ENCODE assay signal across 1 fruit fly cellular context in genomic region chr3L:12913609-12914266, dm6.
TF ChIP-seq lines count a peak whose summit lies in the region.

TSS of gene CG32115 (minus strand) at chr3L:12913646.

TF ChIP-seq in whole organism, embryonic, 481 proteins besides CTCF, POLR2A, EP300 and RAD21 (continued from another document):
- TF ChIP-seq gfzf (GFP tag; optimal IDR thresholded peaks at IDR 0.05; lab: Kevin White, UChicago) (no peak), abd-A (tag; optimal IDR thresholded peaks at IDR 0.05; lab: Kevin White, UChicago) (no peak), Ravus (GFP tag; IDR thresholded peaks at IDR 0.05; lab: Robert Waterston, UW) (peak; percentile 91), Sox100B (GFP tag; optimal IDR thresholded peaks at IDR 0.05; lab: Kevin White, UChicago) (peak; percentile 86), CG32767 (GFP tag; IDR thresholded peaks at IDR 0.05; lab: Robert Waterston, UW) (peak; percentile 91), sisA (GFP tag; IDR thresholded peaks at IDR 0.05; lab: Robert Waterston, UW) (peak; percentile 91), CG7963 (GFP tag; IDR thresholded peaks at IDR 0.05; lab: Robert Waterston, UW; ENCODE audit: partially characterized antibody) (no peak), gcm (GFP tag; optimal IDR thresholded peaks at IDR 0.05; lab: Kevin White, UChicago) (no peak), sna (GFP tag; IDR thresholded peaks at IDR 0.05; lab: Robert Waterston, UW; ENCODE audit: partially characterized antibody) (no peak), slbo (GFP tag; IDR thresholded peaks at IDR 0.05; lab: Robert Waterston, UW) (peak; percentile 98), ssp (GFP tag; IDR thresholded peaks at IDR 0.05; lab: Robert Waterston, UW) (peak; percentile 86), CG3726 (GFP tag; IDR thresholded peaks at IDR 0.05; lab: Robert Waterston, UW) (peak; percentile 90), emc (GFP tag; optimal IDR thresholded peaks at IDR 0.05; lab: Kevin White, UChicago) (peak; percentile 87), ems (GFP tag; optimal IDR thresholded peaks at IDR 0.05; lab: Kevin White, UChicago) (peak; percentile 90), HLH3B (GFP tag; IDR thresholded peaks at IDR 0.05; lab: Robert Waterston, UW) (peak; percentile 95), Neu2 (GFP tag; optimal IDR thresholded peaks at IDR 0.05; lab: Kevin White, UChicago; ENCODE audit: borderline replicate concordance) (peak; percentile 19), ap (GFP tag; IDR thresholded peaks at IDR 0.05; lab: Robert Waterston, UW) (peak; percentile 84), CG31441 (GFP tag; IDR thresholded peaks at IDR 0.05; lab: Robert Waterston, UW) (peak; percentile 92), dpn (GFP tag; optimal IDR thresholded peaks at IDR 0.05; lab: Kevin White, UChicago) (peak; percentile 94 to 96), knrl (GFP tag; IDR thresholded peaks at IDR 0.05; lab: Robert Waterston, UW; ENCODE audit: partially characterized antibody) (no peak), Dref (GFP tag; IDR thresholded peaks at IDR 0.05; lab: Robert Waterston, UW) (peak; percentile 24; the same call in 1 of the 2 replicates), CG3838 (GFP tag; optimal IDR thresholded peaks at IDR 0.05; lab: Kevin White, UChicago) (peak; percentile 86), CG30403 (GFP tag; optimal IDR thresholded peaks at IDR 0.05; lab: Kevin White, UChicago) (peak; percentile 95), C15 (GFP tag; IDR thresholded peaks at IDR 0.05; lab: Robert Waterston, UW) (peak; percentile 95), exex (tag; optimal IDR thresholded peaks at IDR 0.05; lab: Kevin White, UChicago) (peak; percentile 89), esg (GFP tag; conservative IDR thresholded peaks at IDR 0.05; lab: Robert Waterston, UW) (peak; percentile 91), CG17385 (GFP tag; optimal IDR thresholded peaks at IDR 0.05; lab: Kevin White, UChicago) (peak; percentile 90), slou (GFP tag; optimal IDR thresholded peaks at IDR 0.05; lab: Kevin White, UChicago) (peak; percentile 90), zfh2 (GFP tag; optimal IDR thresholded peaks at IDR 0.05; lab: Kevin White, UChicago) (peak; percentile 91), CG1529 (GFP tag; optimal IDR thresholded peaks at IDR 0.05; lab: Kevin White, UChicago) (peak; percentile 79), bcd (GFP tag; optimal IDR thresholded peaks at IDR 0.05; lab: Kevin White, UChicago) (peak; percentile 94), run (tag; optimal IDR thresholded peaks at IDR 0.05; lab: Kevin White, UChicago) (peak; percentile 81), CG16779 (GFP tag; IDR thresholded peaks at IDR 0.05; lab: Robert Waterston, UW) (peak; percentile 96), CG10959 (GFP tag; IDR thresholded peaks at IDR 0.05; lab: Robert Waterston, UW) (peak; percentile 64), pzg (GFP tag; optimal IDR thresholded peaks at IDR 0.05; lab: Kevin White, UChicago) (peak; percentile 22), H15 (GFP tag; IDR thresholded peaks at IDR 0.05; lab: Robert Waterston, UW) (peak; percentile 95), Eip74EF (GFP tag; optimal IDR thresholded peaks at IDR 0.05; lab: Kevin White, UChicago) (peak in 1 of 2 experiments; percentile 92), dysf (GFP tag; IDR thresholded peaks at IDR 0.05; lab: Robert Waterston, UW) (peak; percentile 98), maf-S (GFP tag; optimal IDR thresholded peaks at IDR 0.05; lab: Kevin White, UChicago) (peak; percentile 83), vnd (GFP tag; IDR thresholded peaks at IDR 0.05; lab: Robert Waterston, UW; ENCODE audit: partially characterized antibody) (no peak), pum (GFP tag; optimal IDR thresholded peaks at IDR 0.05; lab: Kevin White, UChicago) (peak; percentile 86), Aef1 (GFP tag; IDR thresholded peaks at IDR 0.05; lab: Robert Waterston, UW) (peak; percentile 93), CG13894 (tag; optimal IDR thresholded peaks at IDR 0.05; lab: Kevin White, UChicago) (peak; percentile 95), Dp (GFP tag; optimal IDR thresholded peaks at IDR 0.05; lab: Kevin White, UChicago) (no peak), Doc3 (GFP tag; IDR thresholded peaks at IDR 0.05; lab: Robert Waterston, UW; ENCODE audit: partially characterized antibody) (no peak), dimm (GFP tag; IDR thresholded peaks at IDR 0.05; lab: Robert Waterston, UW) (peak; percentile 73), NC2β (GFP tag; optimal IDR thresholded peaks at IDR 0.05; lab: Kevin White, UChicago) (peak; percentile 76), CG1024 (GFP tag; IDR thresholded peaks at IDR 0.05; lab: Robert Waterston, UW) (peak; percentile 86), fu2 (GFP tag; optimal IDR thresholded peaks at IDR 0.05; lab: Kevin White, UChicago) (peak; percentile 91), kay (GFP tag; optimal IDR thresholded peaks at IDR 0.05; lab: Kevin White, UChicago) (peak; percentile 91), CG31365 (tag; optimal IDR thresholded peaks at IDR 0.05; lab: Kevin White, UChicago) (peak; percentile 79), CG33213 (GFP tag; optimal IDR thresholded peaks at IDR 0.05; lab: Kevin White, UChicago) (peak; percentile 81), CG43689 (GFP tag; IDR thresholded peaks at IDR 0.05; lab: Robert Waterston, UW) (peak; percentile 82), twi (tag; optimal IDR thresholded peaks at IDR 0.05; lab: Kevin White, UChicago) (peak; percentile 86), CG5180 (GFP tag; optimal IDR thresholded peaks at IDR 0.05; lab: Kevin White, UChicago) (peak; percentile 64), Ssrp (tag; optimal IDR thresholded peaks at IDR 0.05; lab: Kevin White, UChicago) (no peak), CG7839 (tag; optimal IDR thresholded peaks at IDR 0.05; lab: Kevin White, UChicago) (peak; percentile 97), CG1832 (GFP tag; optimal IDR thresholded peaks at IDR 0.05; lab: Kevin White, UChicago) (no peak), CG4854 (GFP tag; optimal IDR thresholded peaks at IDR 0.05; lab: Kevin White, UChicago) (peak; percentile 88), CG11085 (GFP tag; IDR thresholded peaks at IDR 0.05; lab: Robert Waterston, UW) (peak; percentile 94), CG10267 (tag; optimal IDR thresholded peaks at IDR 0.05; lab: Kevin White, UChicago) (peak; percentile 83), CG34224 (GFP tag; IDR thresholded peaks at IDR 0.05; lab: Robert Waterston, UW; ENCODE audit: partially characterized antibody) (peak; percentile 50; the same call in 2 of the 3 replicates), MBD-R2 (GFP tag; IDR thresholded peaks at IDR 0.05; lab: Robert Waterston, UW) (peak; percentile 96), CG13287 (GFP tag; IDR thresholded peaks at IDR 0.05; lab: Robert Waterston, UW; ENCODE audit: partially characterized antibody) (peak; percentile 48), CG4360 (GFP tag; IDR thresholded peaks at IDR 0.05; lab: Robert Waterston, UW) (peak; percentile 48; the same call in 1 of the 2 replicates), CG11247 (GFP tag; IDR thresholded peaks at IDR 0.05; lab: Robert Waterston, UW) (peak; percentile 94), seq (GFP tag; IDR thresholded peaks at IDR 0.05; lab: Robert Waterston, UW) (peak; percentile 95), CG17328 (GFP tag; IDR thresholded peaks at IDR 0.05; lab: Robert Waterston, UW) (peak; percentile 91), CG2889 (GFP tag; IDR thresholded peaks at IDR 0.05; lab: Robert Waterston, UW) (peak; percentile 93), lov (optimal IDR thresholded peaks at IDR 0.05; lab: Kevin White, UChicago) (no peak), lov (GFP tag; IDR thresholded peaks at IDR 0.05; lab: Robert Waterston, UW) (peak; percentile 90), CG12155 (GFP tag; optimal IDR thresholded peaks at IDR 0.05; lab: Kevin White, UChicago) (peak; percentile 92), Mrtf (GFP tag; IDR thresholded peaks at IDR 0.05; lab: Robert Waterston, UW) (peak; percentile 93), Adf1 (GFP tag; IDR thresholded peaks at IDR 0.05; lab: Robert Waterston, UW) (peak; percentile 84), CG1792 (GFP tag; optimal IDR thresholded peaks at IDR 0.05; lab: Kevin White, UChicago) (peak; percentile 90), ac (GFP tag; optimal IDR thresholded peaks at IDR 0.05; lab: Kevin White, UChicago) (no peak), Pdp1 (GFP tag; optimal IDR thresholded peaks at IDR 0.05; lab: Kevin White, UChicago) (peak; percentile 92 to 95), CG3407 (GFP tag; optimal IDR thresholded peaks at IDR 0.05; lab: Kevin White, UChicago) (peak; percentile 73), scrt (GFP tag; optimal IDR thresholded peaks at IDR 0.05; lab: Kevin White, UChicago) (peak; percentile 89), CG2199 (GFP tag; IDR thresholded peaks at IDR 0.05; lab: Robert Waterston, UW) (no peak), CG4617 (GFP tag; optimal IDR thresholded peaks at IDR 0.05; lab: Kevin White, UChicago; ENCODE audit: borderline replicate concordance) (peak; percentile 70), Lpt (GFP tag; optimal IDR thresholded peaks at IDR 0.05; lab: Kevin White, UChicago) (no peak), CG18476 (GFP tag; optimal IDR thresholded peaks at IDR 0.05; lab: Kevin White, UChicago) (peak; percentile 85), CG6683 (GFP tag; optimal IDR thresholded peaks at IDR 0.05; lab: Kevin White, UChicago) (no peak), fd3F (GFP tag; optimal IDR thresholded peaks at IDR 0.05; lab: Kevin White, UChicago) (peak; percentile 97), CG4404 (GFP tag; IDR thresholded peaks at IDR 0.05; lab: Robert Waterston, UW) (peak; percentile 88), gro (GFP tag; optimal IDR thresholded peaks at IDR 0.05; lab: Kevin White, UChicago) (peak; percentile 96), Dfd (GFP tag; optimal IDR thresholded peaks at IDR 0.05; lab: Kevin White, UChicago) (no peak), hb (GFP tag; IDR thresholded peaks at IDR 0.05; lab: Robert Waterston, UW; ENCODE audit: partially characterized antibody) (no peak), CG3065 (GFP tag; optimal IDR thresholded peaks at IDR 0.05; lab: Kevin White, UChicago) (peak; percentile 71), jing (GFP tag; optimal IDR thresholded peaks at IDR 0.05; lab: Kevin White, UChicago) (peak; percentile 89), CG14050 (GFP tag; IDR thresholded peaks at IDR 0.05; lab: Robert Waterston, UW) (peak; percentile 90), nau (GFP tag; optimal IDR thresholded peaks at IDR 0.05; lab: Kevin White, UChicago) (peak; percentile 83), Camta (GFP tag; optimal IDR thresholded peaks at IDR 0.05; lab: Kevin White, UChicago) (peak; percentile 93), sug (tag; optimal IDR thresholded peaks at IDR 0.05; lab: Kevin White, UChicago) (peak; percentile 91), NC2α (GFP tag; optimal IDR thresholded peaks at IDR 0.05; lab: Kevin White, UChicago) (peak; percentile 52), CG12299 (tag; optimal IDR thresholded peaks at IDR 0.05; lab: Kevin White, UChicago) (peak; percentile 90), ERR (GFP tag; optimal IDR thresholded peaks at IDR 0.05; lab: Kevin White, UChicago) (peak; percentile 89), hkb (optimal IDR thresholded peaks at IDR 0.05; lab: Kevin White, UChicago) (no peak), hkb (GFP tag; IDR thresholded peaks at IDR 0.05; lab: Robert Waterston, UW) (no peak; the same call in 1 of the 2 replicates), kah (GFP tag; optimal IDR thresholded peaks at IDR 0.05; lab: Kevin White, UChicago) (peak; percentile 70), ranshi (GFP tag; IDR thresholded peaks at IDR 0.05; lab: Robert Waterston, UW) (peak; percentile 95), corto (GFP tag; optimal IDR thresholded peaks at IDR 0.05; lab: Kevin White, UChicago) (peak; percentile 93), bowl (GFP tag; IDR thresholded peaks at IDR 0.05; lab: Robert Waterston, UW) (peak; percentile 85), Dll (GFP tag; IDR thresholded peaks at IDR 0.05; lab: Robert Waterston, UW; ENCODE audit: partially characterized antibody) (no peak; the same call in 3 of the 4 replicates), tin (GFP tag; optimal IDR thresholded peaks at IDR 0.05; lab: Kevin White, UChicago) (peak; percentile 88), CG31388 (GFP tag; optimal IDR thresholded peaks at IDR 0.05; lab: Kevin White, UChicago) (peak; percentile 71), toy (GFP tag; IDR thresholded peaks at IDR 0.05; lab: Robert Waterston, UW) (peak; percentile 93), Ada2b (GFP tag; IDR thresholded peaks at IDR 0.05; lab: Robert Waterston, UW) (peak; percentile 94), so (GFP tag; IDR thresholded peaks at IDR 0.05; lab: Robert Waterston, UW) (peak; percentile 92), CG15479 (GFP tag; optimal IDR thresholded peaks at IDR 0.05; lab: Kevin White, UChicago) (no peak), sob (GFP tag; IDR thresholded peaks at IDR 0.05; lab: Robert Waterston, UW) (peak; percentile 98)
